Worm (Caenorhabditis elegans): ENCODE measurements around the gene M163.8.
"Not testable (repeated sequence)": the region's sequence is repeated elsewhere in the genome, so short reads cannot be mapped to it uniquely, and the experiment has no call there.

ce11 chrX:14525081-14525324 lies 40.1 kb downstream of the M163.8 start, which contains the start of gene nspc-17:
- TF ChIP-seq ceh-16 (tag; optimal IDR thresholded peaks at IDR 0.05); aly-2 (tag; optimal IDR thresholded peaks at IDR 0.05); egl-27 (tag; optimal IDR thresholded peaks at IDR 0.05); snpc-4 (tag; optimal IDR thresholded peaks at IDR 0.05); lin-13 (GFP tag; optimal IDR thresholded peaks at IDR 0.05): not testable (repeated sequence)
